Fruit fly (Drosophila melanogaster): ENCODE results near the gene Sb.

DNA sequence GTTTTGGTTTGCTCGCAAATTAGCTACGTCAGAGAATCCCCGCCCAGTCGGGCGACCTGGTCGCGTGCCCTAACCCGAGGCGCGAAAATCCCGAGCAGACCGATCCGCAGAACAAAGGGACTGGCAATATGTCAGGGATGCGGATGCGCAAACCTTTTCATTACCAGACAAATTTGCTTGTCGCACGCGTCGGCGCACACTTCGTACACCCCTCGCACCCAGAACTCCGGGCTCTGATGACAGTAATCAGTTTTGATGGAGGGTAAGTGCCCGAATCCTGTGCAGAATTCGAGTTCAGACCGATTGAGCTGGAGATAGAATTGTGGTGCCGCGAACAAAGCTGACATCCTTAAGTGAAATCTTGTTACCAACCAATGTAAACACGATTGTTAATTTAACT is 36.4 kb downstream of the Sb start:
- TF ChIP-seq Met (GFP tag; optimal IDR thresholded peaks at IDR 0.05) (no peak), vri (GFP tag; optimal IDR thresholded peaks at IDR 0.05) (no peak), topi (GFP tag; optimal IDR thresholded peaks at IDR 0.05) (no peak), Ets21C (GFP tag; optimal IDR thresholded peaks at IDR 0.05) (no peak), OdsH (GFP tag; optimal IDR thresholded peaks at IDR 0.05) (no peak), CG15336 (GFP tag; IDR thresholded peaks at IDR 0.05) (no peak), Sox14 (GFP tag; optimal IDR thresholded peaks at IDR 0.05) (no peak), ss (GFP tag; optimal IDR thresholded peaks at IDR 0.05) (no peak), esn (GFP tag; optimal IDR thresholded peaks at IDR 0.05) (no peak), svp (GFP tag) (no peak), Ets96B (tag; optimal IDR thresholded peaks at IDR 0.05) (no peak), Eip75B (GFP tag; optimal IDR thresholded peaks at IDR 0.05) (no peak), CG3919 (GFP tag; optimal IDR thresholded peaks at IDR 0.05) (no peak)

All from whole organism, prepupa.